Worm (Caenorhabditis elegans): ENCODE measurements around the gene attf-2.

Gene attf-2

ce11 chrV:7196037-7196436 lies at the start of gene attf-2:
Gene attf-2 (minus strand): TSS chrV:7196137.
- TF ChIP-seq W03F9.2 (tag; optimal IDR thresholded peaks at IDR 0.05): no peak
- TF ChIP-seq him-1 (tag; optimal IDR thresholded peaks at IDR 0.05): no peak
- TF ChIP-seq dao-5 (tag; optimal IDR thresholded peaks at IDR 0.05): no peak

ce11 chrV:7239471-7239870 lies 43.5 kb upstream of the attf-2 start, which contains the start of gene C05C8.1:
Gene C05C8.1 (plus strand): TSS chrV:7239771.
- no peak for TF ChIP-seq dao-5 (tag; optimal IDR thresholded peaks at IDR 0.05)
- no peak for TF ChIP-seq W03F9.2 (tag; optimal IDR thresholded peaks at IDR 0.05)
- no peak for TF ChIP-seq him-1 (tag; optimal IDR thresholded peaks at IDR 0.05)

ce11 chrV:7237133-7237532 lies 41.2 kb upstream of the attf-2 start, which contains the start of gene hyls-1:
Gene hyls-1 (plus strand): TSS chrV:7237381.
- TF ChIP-seq dao-5 (tag; optimal IDR thresholded peaks at IDR 0.05) (no peak), him-1 (tag; optimal IDR thresholded peaks at IDR 0.05) (no peak), W03F9.2 (tag; optimal IDR thresholded peaks at IDR 0.05) (peak; percentile 88)

ce11 chrV:7237094-7237132 lies 41.0 kb upstream of the attf-2 start, which contains the start of gene hpo-9:
Gene hpo-9 (minus strand): TSS chrV:7237130.
- TF ChIP-seq him-1 (tag; optimal IDR thresholded peaks at IDR 0.05): no peak

ce11 chrV:7236694-7237093 lies 40.8 kb upstream of the attf-2 start:
- TF ChIP-seq dao-5 (tag; optimal IDR thresholded peaks at IDR 0.05) (no peak), W03F9.2 (tag; optimal IDR thresholded peaks at IDR 0.05) (no peak), him-1 (tag; optimal IDR thresholded peaks at IDR 0.05) (no peak)

- TF ChIP-seq W03F9.2 (tag; optimal IDR thresholded peaks at IDR 0.05): no peak
- TF ChIP-seq dao-5 (tag; optimal IDR thresholded peaks at IDR 0.05): no peak
- no peak for TF ChIP-seq him-1 (tag; optimal IDR thresholded peaks at IDR 0.05)
Measured at ce11 chrV:7234726-7235125, 38.8 kb upstream of the attf-2 start, which contains the start of gene C05C8.5. Gene C05C8.5 (minus strand): TSS chrV:7234826.

- TF ChIP-seq W03F9.2 (tag; optimal IDR thresholded peaks at IDR 0.05) (no peak), him-1 (tag; optimal IDR thresholded peaks at IDR 0.05) (no peak), dao-5 (tag; optimal IDR thresholded peaks at IDR 0.05) (no peak)
Measured at ce11 chrV:7231524-7231923, 35.6 kb upstream of the attf-2 start.

ce11 chrV:7230847-7231246 lies 34.9 kb upstream of the attf-2 start, which contains the start of the genes gei-6 and krr-1:
Gene gei-6 (minus strand): TSS chrV:7230848.
Gene krr-1 (plus strand): TSS chrV:7231190.
- TF ChIP-seq W03F9.2 (tag; optimal IDR thresholded peaks at IDR 0.05): peak; percentile 33
- no peak for TF ChIP-seq him-1 (tag; optimal IDR thresholded peaks at IDR 0.05)

ce11 chrV:7225894-7226293 lies 30.0 kb upstream of the attf-2 start:
- TF ChIP-seq W03F9.2 (tag; optimal IDR thresholded peaks at IDR 0.05): no peak
- TF ChIP-seq him-1 (tag; optimal IDR thresholded peaks at IDR 0.05): no peak
- TF ChIP-seq dao-5 (tag; optimal IDR thresholded peaks at IDR 0.05): no peak

- no peak for TF ChIP-seq W03F9.2 (tag; optimal IDR thresholded peaks at IDR 0.05)
- TF ChIP-seq dao-5 (tag; optimal IDR thresholded peaks at IDR 0.05): no peak
- TF ChIP-seq him-1 (tag; optimal IDR thresholded peaks at IDR 0.05): no peak
Measured at ce11 chrV:7224947-7225346, 29.0 kb upstream of the attf-2 start, which contains the start of gene fkb-3. Gene fkb-3 (plus strand): TSS chrV:7225223.

- no peak for TF ChIP-seq dao-5 (tag; optimal IDR thresholded peaks at IDR 0.05)
- no peak for TF ChIP-seq W03F9.2 (tag; optimal IDR thresholded peaks at IDR 0.05)
- TF ChIP-seq him-1 (tag; optimal IDR thresholded peaks at IDR 0.05): no peak
Measured at ce11 chrV:7224353-7224752, 28.4 kb upstream of the attf-2 start.

- TF ChIP-seq him-1 (tag; optimal IDR thresholded peaks at IDR 0.05) (no peak), dao-5 (tag; optimal IDR thresholded peaks at IDR 0.05) (no peak), W03F9.2 (tag; optimal IDR thresholded peaks at IDR 0.05) (no peak)
Measured at ce11 chrV:7223941-7224340, 28.0 kb upstream of the attf-2 start, which contains the start of gene C13F10.1. Gene C13F10.1 (plus strand): TSS chrV:7224078.

- TF ChIP-seq dao-5 (tag; optimal IDR thresholded peaks at IDR 0.05): no peak
- TF ChIP-seq W03F9.2 (tag; optimal IDR thresholded peaks at IDR 0.05): no peak
- no peak for TF ChIP-seq him-1 (tag; optimal IDR thresholded peaks at IDR 0.05)
Measured at ce11 chrV:7223152-7223551, 27.2 kb upstream of the attf-2 start, which contains the start of gene C13F10.7. Gene C13F10.7 (minus strand): TSS chrV:7223252.

- no peak for TF ChIP-seq W03F9.2 (tag; optimal IDR thresholded peaks at IDR 0.05)
- no peak for TF ChIP-seq dao-5 (tag; optimal IDR thresholded peaks at IDR 0.05)
- no peak for TF ChIP-seq him-1 (tag; optimal IDR thresholded peaks at IDR 0.05)
Measured at ce11 chrV:7220973-7221519, 25.1 kb upstream of the attf-2 start, which contains the start of the genes C13F10.8, C13F10.6 and kxd-1. Gene C13F10.8 (minus strand): TSS chrV:7221023. Gene C13F10.6 (minus strand): TSS chrV:7221039. Gene kxd-1 (plus strand): TSS chrV:7221469.

ce11 chrV:7218988-7219387 lies 23.1 kb upstream of the attf-2 start, which contains the start of gene C13F10.5:
Gene C13F10.5 (minus strand): TSS chrV:7219088.
- TF ChIP-seq dao-5 (tag; optimal IDR thresholded peaks at IDR 0.05): no peak
- TF ChIP-seq W03F9.2 (tag; optimal IDR thresholded peaks at IDR 0.05): no peak
- TF ChIP-seq him-1 (tag; optimal IDR thresholded peaks at IDR 0.05): no peak
